Fruit fly (Drosophila melanogaster): ENCODE measurements around the gene CG17199.

DNA sequence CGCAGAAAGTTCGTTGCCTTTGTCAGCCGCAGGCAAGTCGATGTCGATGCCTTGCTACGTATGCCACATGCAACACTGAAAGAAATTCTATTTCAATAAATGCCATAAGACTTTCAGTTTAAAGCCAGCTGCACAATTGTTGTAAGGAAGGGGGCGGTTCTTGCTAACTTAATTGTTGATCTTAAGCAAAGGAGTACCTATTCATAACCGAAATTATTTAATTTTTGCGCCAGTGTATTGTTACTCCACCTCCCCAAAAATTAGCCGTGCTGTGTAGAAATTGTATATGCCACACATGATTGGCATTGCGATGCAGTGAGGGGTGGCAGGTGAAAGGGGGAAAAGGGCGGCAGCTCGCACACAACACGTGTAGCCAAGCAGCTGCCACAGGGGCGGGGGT lies 24.5 kb downstream of the CG17199 start:
- TF ChIP-seq toe (GFP tag; optimal IDR thresholded peaks at IDR 0.05), result no peak
- no peak for TF ChIP-seq cnc (optimal IDR thresholded peaks at IDR 0.05)
- no peak for TF ChIP-seq ovo (GFP tag; optimal IDR thresholded peaks at IDR 0.05)
- no peak for TF ChIP-seq tj (GFP tag; optimal IDR thresholded peaks at IDR 0.05)
- TF ChIP-seq cic (GFP tag; optimal IDR thresholded peaks at IDR 0.05), result no peak
- no peak for TF ChIP-seq Hr96 (GFP tag; optimal IDR thresholded peaks at IDR 0.05)
- TF ChIP-seq CG14711 (tag; optimal IDR thresholded peaks at IDR 0.05), result no peak
- no peak for TF ChIP-seq CG5204 (GFP tag; optimal IDR thresholded peaks at IDR 0.05)
- TF ChIP-seq CG1620 (GFP tag; optimal IDR thresholded peaks at IDR 0.05), result no peak
- TF ChIP-seq CG7045 (GFP tag; optimal IDR thresholded peaks at IDR 0.05), result no peak
- TF ChIP-seq CG33017 (tag; optimal IDR thresholded peaks at IDR 0.05), result no peak
- no peak for TF ChIP-seq Crg-1 (GFP tag; optimal IDR thresholded peaks at IDR 0.05)
- no peak for TF ChIP-seq pad (GFP tag; optimal IDR thresholded peaks at IDR 0.05)
- no peak for TF ChIP-seq Mnt (GFP tag; optimal IDR thresholded peaks at IDR 0.05)

All from whole organism, adult.